Fruit fly (Drosophila melanogaster) whole organism, embryonic: ENCODE measurements around the gene CG13367.

Source experiments
- BEAF-32 ChIP-seq: fragments of 200-800 bp; sonication (Bioruptor generic); optimal IDR thresholded peaks from 3 replicates; lab custom pipeline; 2017; ENCODE audit warnings: missing biosample characterization, missing genetic modification characterization, mild to moderate bottlenecking, moderate library complexity, missing genetic modification reagents
- Bdp1 ChIP-seq: fragments of 200-800 bp; sonication (Bioruptor generic); optimal IDR thresholded peaks from 3 replicates; lab custom pipeline; 2016; ENCODE audit warnings: missing biosample characterization, missing genetic modification characterization
- Bgb ChIP-seq: fragments of 200-800 bp; sonication (Bioruptor generic); IDR thresholded peaks from 2 replicates; pipeline ENCODE4 v1.3.6; 2022; ENCODE audit warnings: missing biosample characterization, missing genetic modification characterization; ENCODE audit not compliant: partially characterized antibody
- CG11247 ChIP-seq: fragments of 200-800 bp; sonication (Bioruptor generic); IDR thresholded peaks from 2 replicates; pipeline ENCODE4 v1.3.6; 2022; ENCODE audit warnings: missing biosample characterization, missing genetic modification characterization
- CG11456 ChIP-seq: fragments of 200-800 bp; sonication (Bioruptor generic); IDR thresholded peaks from 3 replicates; pipeline ENCODE4 v1.3.6; 2022; ENCODE audit warnings: missing biosample characterization, missing genetic modification characterization
- CG12659 ChIP-seq: fragments of 200-800 bp; sonication (Bioruptor generic); optimal IDR thresholded peaks from 3 replicates; lab custom pipeline; 2017; ENCODE audit warnings: mild to moderate bottlenecking, missing biosample characterization, missing genetic modification reagents, missing genetic modification characterization
- CG13287 ChIP-seq: fragments of 200-800 bp; sonication (Bioruptor generic); IDR thresholded peaks from 2 replicates; pipeline ENCODE4 v1.3.6; 2022; ENCODE audit warnings: missing biosample characterization, missing genetic modification characterization; ENCODE audit not compliant: partially characterized antibody
- CG14965 ChIP-seq: fragments of 200-800 bp; sonication (Bioruptor generic); optimal IDR thresholded peaks from 2 replicates; lab custom pipeline; 2016; ENCODE audit warnings: missing biosample characterization, missing genetic modification characterization, borderline replicate concordance
- CG16813 ChIP-seq: fragments of 200-800 bp; sonication (Bioruptor generic); IDR thresholded peaks from 3 replicates; pipeline ENCODE4 v1.3.6; 2022; ENCODE audit warnings: missing biosample characterization, missing genetic modification characterization; ENCODE audit not compliant: partially characterized antibody
- CG2116 ChIP-seq: fragments of 200-800 bp; sonication (Bioruptor generic); optimal IDR thresholded peaks from 3 replicates; lab custom pipeline; 2018; ENCODE audit warnings: missing biosample characterization, mild to moderate bottlenecking, missing genetic modification characterization
- CG2712 ChIP-seq: fragments of 200-800 bp; optimal IDR thresholded peaks from 3 replicates; lab custom pipeline; 2019; ENCODE audit warnings: missing biosample characterization, mild to moderate bottlenecking, missing genetic modification characterization, moderate library complexity
- CG2889 ChIP-seq: fragments of 200-800 bp; sonication (Bioruptor generic); IDR thresholded peaks from 3 replicates; pipeline ENCODE4 v1.3.6; 2022; ENCODE audit warnings: missing biosample characterization, missing genetic modification characterization
- CG3163 ChIP-seq: fragments of 200-800 bp; sonication (Bioruptor generic); optimal IDR thresholded peaks from 3 replicates; lab custom pipeline; 2016; ENCODE audit warnings: missing biosample characterization, missing genetic modification characterization
- CG32532 ChIP-seq: fragments of 200-800 bp; sonication (Bioruptor generic); IDR thresholded peaks from 2 replicates; pipeline ENCODE4 v1.3.6; 2022; ENCODE audit warnings: missing biosample characterization, missing genetic modification characterization
- CG33557 ChIP-seq: fragments of 200-800 bp; sonication (Bioruptor generic); optimal IDR thresholded peaks from 2 replicates; lab custom pipeline; 2019; ENCODE audit warnings: missing biosample characterization, mild to moderate bottlenecking, missing genetic modification characterization, moderate library complexity
- CG3726 ChIP-seq: fragments of 200-800 bp; sonication (Bioruptor generic); IDR thresholded peaks from 3 replicates; pipeline ENCODE4, ENCODE4 v1.3.6; 2022; ENCODE audit warnings: missing biosample characterization, missing genetic modification characterization
- CG7963 ChIP-seq: fragments of 200-800 bp; sonication (Bioruptor generic); IDR thresholded peaks from 3 replicates; pipeline ENCODE4 v1.3.6; 2022; ENCODE audit warnings: missing biosample characterization, missing genetic modification characterization; ENCODE audit not compliant: partially characterized antibody
- CG9727 ChIP-seq: fragments of 200-800 bp; sonication (Bioruptor generic); optimal IDR thresholded peaks from 3 replicates; lab custom pipeline; 2017; ENCODE audit warnings: missing biosample characterization, mild to moderate bottlenecking, missing genetic modification characterization
- Dll ChIP-seq: fragments of 200-800 bp; sonication (Bioruptor generic); IDR thresholded peaks from 4 replicates; pipeline ENCODE4 v1.3.6; 2022; ENCODE audit warnings: missing biosample characterization, missing genetic modification characterization; ENCODE audit not compliant: partially characterized antibody
- Eip74EF ChIP-seq, 2 experiments: fragments of 200-800 bp in 1 of 2; fragments of >200 bp in 1 of 2; sonication (Bioruptor generic) in 1 of 2; optimal IDR thresholded peaks; 2 replicates each; lab custom pipeline; 2017 to 2019; ENCODE audit warnings: missing biosample characterization in 2 of 2, missing genetic modification characterization in 2 of 2, mild to moderate bottlenecking in 1 of 2, moderate library complexity in 1 of 2
- HLH3B ChIP-seq: fragments of 200-800 bp; sonication (Bioruptor generic); IDR thresholded peaks from 2 replicates; pipeline ENCODE4 v1.3.6; 2022; ENCODE audit warnings: missing biosample characterization, missing genetic modification characterization
- Hey ChIP-seq: fragments of 200-800 bp; sonication (Bioruptor generic); optimal IDR thresholded peaks from 3 replicates; lab custom pipeline; 2018; ENCODE audit warnings: missing biosample characterization, mild to moderate bottlenecking, missing genetic modification characterization
- Hr39 ChIP-seq: fragments of >200 bp; optimal IDR thresholded peaks from 2 replicates; lab custom pipeline; 2017
- NfI ChIP-seq: fragments of 200-800 bp; sonication (Bioruptor generic); optimal IDR thresholded peaks from 3 replicates; lab custom pipeline; 2018; ENCODE audit warnings: missing biosample characterization, mild to moderate bottlenecking, missing genetic modification characterization, moderate library complexity
- ato ChIP-seq: fragments of 200-800 bp; sonication (Bioruptor generic); IDR thresholded peaks from 2 replicates; pipeline ENCODE4 v1.3.6; 2022; ENCODE audit warnings: missing biosample characterization, missing genetic modification characterization; ENCODE audit not compliant: partially characterized antibody
- cg ChIP-seq: fragments of 200-800 bp; sonication (Bioruptor generic); optimal IDR thresholded peaks from 3 replicates; lab custom pipeline; 2019; ENCODE audit warnings: missing biosample characterization, mild to moderate bottlenecking, missing genetic modification characterization, moderate library complexity
- crc ChIP-seq: fragments of 200-800 bp; sonication (Bioruptor generic); optimal IDR thresholded peaks from 2 replicates; lab custom pipeline; 2016; ENCODE audit warnings: missing biosample characterization, missing genetic modification characterization
- crp ChIP-seq, 2 experiments: fragments of 200-800 bp; sonication (Bioruptor generic); optimal IDR thresholded peaks; 2 replicates in 1 of 2; 3 replicates in 1 of 2; lab custom pipeline; 2017; ENCODE audit warnings: missing biosample characterization in 2 of 2, missing genetic modification characterization in 2 of 2, mild to moderate bottlenecking in 1 of 2, moderate library complexity in 1 of 2
- cwo ChIP-seq: fragments of 200-800 bp; sonication (Bioruptor generic); optimal IDR thresholded peaks from 3 replicates; lab custom pipeline; 2017; ENCODE audit warnings: missing biosample characterization, missing genetic modification characterization, mild to moderate bottlenecking, moderate library complexity, missing genetic modification reagents
- danr ChIP-seq: fragments of 200-800 bp; sonication (Bioruptor generic); IDR thresholded peaks from 2 replicates; pipeline ENCODE4 v1.3.6; 2022; ENCODE audit warnings: missing biosample characterization, missing genetic modification characterization
- dmrt99B ChIP-seq: fragments of 200-800 bp; sonication (Bioruptor generic); optimal IDR thresholded peaks from 2 replicates; lab custom pipeline; 2018; ENCODE audit warnings: missing biosample characterization, mild to moderate bottlenecking, missing genetic modification characterization, moderate library complexity
- gfzf ChIP-seq: fragments of 200-800 bp; sonication (Bioruptor generic); optimal IDR thresholded peaks from 2 replicates; lab custom pipeline; 2016; ENCODE audit warnings: missing biosample characterization, mild to moderate bottlenecking, missing genetic modification characterization, moderate library complexity
- inv ChIP-seq: fragments of 200-800 bp; sonication (Bioruptor generic); IDR thresholded peaks from 2 replicates; pipeline ENCODE4 v1.3.6; 2022; ENCODE audit warnings: missing biosample characterization, missing genetic modification characterization; ENCODE audit not compliant: partially characterized antibody
- nerfin-2 ChIP-seq: fragments of 200-800 bp; sonication (Bioruptor generic); IDR thresholded peaks from 2 replicates; pipeline ENCODE4 v1.3.6; 2022; ENCODE audit warnings: missing biosample characterization, missing genetic modification characterization; ENCODE audit not compliant: partially characterized antibody
- pzg ChIP-seq: fragments of 200-800 bp; sonication (Bioruptor generic); optimal IDR thresholded peaks from 3 replicates; lab custom pipeline; 2018; ENCODE audit warnings: missing biosample characterization, mild to moderate bottlenecking, missing genetic modification characterization, moderate library complexity
- slp2 ChIP-seq: fragments of 200-800 bp; sonication (Bioruptor generic); optimal IDR thresholded peaks from 2 replicates; lab custom pipeline; 2016; ENCODE audit warnings: missing biosample characterization, missing genetic modification characterization
- sna ChIP-seq: fragments of 200-800 bp; sonication (Bioruptor generic); IDR thresholded peaks from 2 replicates; pipeline ENCODE4 v1.3.6; 2022; ENCODE audit warnings: missing biosample characterization, missing genetic modification characterization; ENCODE audit not compliant: partially characterized antibody
- so ChIP-seq: fragments of 200-800 bp; sonication (Bioruptor generic); IDR thresholded peaks from 3 replicates; pipeline ENCODE4 v1.3.6; 2022; ENCODE audit warnings: missing biosample characterization, missing genetic modification characterization
- ssp ChIP-seq: fragments of 200-800 bp; sonication (Bioruptor generic); IDR thresholded peaks from 2 replicates; pipeline ENCODE4 v1.3.6; 2022; ENCODE audit warnings: missing biosample characterization, missing genetic modification characterization
- stc ChIP-seq: fragments of 200-800 bp; sonication (Bioruptor generic); IDR thresholded peaks from 2 replicates; pipeline ENCODE4 v1.3.6; 2022; ENCODE audit warnings: missing biosample characterization, missing genetic modification characterization
- sug ChIP-seq: fragments of 200-800 bp; optimal IDR thresholded peaks from 2 replicates; lab custom pipeline; 2019; ENCODE audit warnings: missing biosample characterization, mild to moderate bottlenecking, missing genetic modification characterization, moderate library complexity
- tna ChIP-seq: fragments of 200-800 bp; sonication (Bioruptor generic); IDR thresholded peaks from 2 replicates; pipeline ENCODE4 v1.3.6; 2022; ENCODE audit warnings: missing biosample characterization, missing genetic modification characterization; ENCODE audit not compliant: partially characterized antibody
- twi ChIP-seq: fragments of 200-800 bp; optimal IDR thresholded peaks from 2 replicates; lab custom pipeline; 2019; ENCODE audit warnings: missing biosample characterization, mild to moderate bottlenecking, missing genetic modification characterization, moderate library complexity
- vnd ChIP-seq: fragments of 200-800 bp; sonication (Bioruptor generic); IDR thresholded peaks from 3 replicates; pipeline ENCODE4 v1.3.6; 2022; ENCODE audit warnings: missing biosample characterization, missing genetic modification characterization; ENCODE audit not compliant: partially characterized antibody
- zen ChIP-seq: fragments of 200-800 bp; sonication (Bioruptor generic); optimal IDR thresholded peaks from 3 replicates; lab custom pipeline; 2018; ENCODE audit warnings: missing biosample characterization, mild to moderate bottlenecking, missing genetic modification characterization, moderate library complexity
- zen2 ChIP-seq: fragments of 200-800 bp; sonication (Bioruptor generic); IDR thresholded peaks from 3 replicates; pipeline ENCODE4 v1.3.6; 2022; ENCODE audit warnings: missing biosample characterization, missing genetic modification characterization; ENCODE audit not compliant: partially characterized antibody
- zf30C ChIP-seq: fragments of 200-800 bp; sonication (Bioruptor generic); optimal IDR thresholded peaks from 3 replicates; lab custom pipeline; 2018; ENCODE audit warnings: missing biosample characterization, mild to moderate bottlenecking, missing genetic modification characterization

Gene CG13367

DNA sequence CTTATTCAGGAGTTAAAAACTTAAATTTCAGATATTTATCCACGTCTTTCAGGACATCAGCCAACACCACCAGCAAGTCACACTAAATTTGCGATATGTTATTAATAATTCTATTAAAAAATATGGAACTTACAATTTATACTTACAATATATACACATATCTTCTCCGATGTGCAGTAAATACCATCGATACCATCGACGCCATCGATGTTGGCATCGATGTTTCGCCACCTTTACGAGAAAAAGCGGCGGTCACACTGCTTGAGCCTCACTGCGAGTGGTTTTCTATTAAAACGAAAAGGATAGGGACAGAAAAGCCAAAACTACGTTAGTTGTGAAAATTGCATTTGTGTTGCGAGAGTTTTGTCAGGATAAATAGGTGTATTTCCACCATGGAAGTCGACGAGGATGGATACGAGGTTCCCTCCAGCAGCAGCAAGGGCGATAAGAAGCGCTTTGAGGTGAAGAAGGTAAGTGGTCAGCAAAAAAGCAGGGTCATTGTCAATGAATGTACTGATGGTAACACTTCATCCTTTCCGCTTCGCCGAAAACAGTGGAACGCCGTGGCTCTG lies 2.6 kb downstream of the CG13367 start, which contains the start of gene Roc1a (continued):
- TF ChIP-seq NfI (no peak), ato (GFP tag; lab: Robert Waterston, UW) (peak; percentile 46), so (no peak), gfzf (GFP tag; lab: Kevin White, UChicago) (peak; percentile 64), zen (no peak), CG3726 (GFP tag; lab: Robert Waterston, UW) (no peak), CG16813 (peak; percentile 73), ssp (GFP tag; lab: Robert Waterston, UW) (0 out of 2 replicates have a peak, but pooled peaks have one; percentile 9), CG9727 (GFP tag; lab: Kevin White, UChicago) (peak; percentile 23), CG2889 (GFP tag; lab: Robert Waterston, UW) (no peak), CG2116 (GFP tag; lab: Kevin White, UChicago) (peak; percentile 15), Hr39 (lab: Kevin White, UChicago) (no peak), cwo (GFP tag; lab: Kevin White, UChicago) (no peak), CG3163 (GFP tag; lab: Kevin White, UChicago) (no peak), twi (tag; lab: Kevin White, UChicago) (no peak), CG32532 (0 out of 2 replicates have a peak, but pooled peaks have one; percentile 31), BEAF-32 (peak; percentile 78), CG12659 (GFP tag; lab: Kevin White, UChicago) (peak; percentile 1), Dll (GFP tag; lab: Robert Waterston, UW) (peak; percentile 57; the same call in 1 of the 4 replicates), Bdp1 (GFP tag; lab: Kevin White, UChicago) (no peak), CG13287 (peak; percentile 71), CG11247 (GFP tag; lab: Robert Waterston, UW) (no peak), Hey (no peak), vnd (peak; percentile 60; the same call in 2 of the 3 replicates), sna (GFP tag; lab: Robert Waterston, UW) (peak; percentile 15; the same call in 1 of the 2 replicates), CG33557 (GFP tag; lab: Kevin White, UChicago) (no peak), dmrt99B (tag; lab: Kevin White, UChicago) (no peak), inv (GFP tag; lab: Robert Waterston, UW) (peak; percentile 70), CG2712 (tag; lab: Kevin White, UChicago) (peak; percentile 25), CG7963 (GFP tag; lab: Robert Waterston, UW) (peak; percentile 78), tna (GFP tag; lab: Robert Waterston, UW) (peak; percentile 49; the same call in 1 of the 2 replicates), CG11456 (GFP tag; lab: Robert Waterston, UW) (0 out of 3 replicates have a peak, but pooled peaks have one; percentile 20), slp2 (GFP tag; lab: Kevin White, UChicago) (no peak), crc (GFP tag; lab: Kevin White, UChicago) (no peak), sug (tag; lab: Kevin White, UChicago) (peak; percentile 9), danr (GFP tag; lab: Robert Waterston, UW) (no peak), HLH3B (GFP tag; lab: Robert Waterston, UW) (no peak), nerfin-2 (GFP tag; lab: Robert Waterston, UW) (peak; percentile 42), Eip74EF (GFP tag; optimal IDR thresholded peaks at IDR 0.05; lab: Kevin White, UChicago) (no peak), CG14965 (GFP tag; lab: Kevin White, UChicago) (no peak), Bgb (peak; percentile 79), stc (GFP tag; lab: Robert Waterston, UW) (no peak), pzg (GFP tag; lab: Kevin White, UChicago) (peak; percentile 52), cg (GFP tag; lab: Kevin White, UChicago) (no peak), zf30C (no peak), zen2 (GFP tag; lab: Robert Waterston, UW) (peak; percentile 56; the same call in 2 of the 3 replicates), crp (GFP tag; optimal IDR thresholded peaks at IDR 0.05; lab: Kevin White, UChicago) (no peak)
